Fruit fly (Drosophila melanogaster): ENCODE measurements around the gene Lar.

DNA sequence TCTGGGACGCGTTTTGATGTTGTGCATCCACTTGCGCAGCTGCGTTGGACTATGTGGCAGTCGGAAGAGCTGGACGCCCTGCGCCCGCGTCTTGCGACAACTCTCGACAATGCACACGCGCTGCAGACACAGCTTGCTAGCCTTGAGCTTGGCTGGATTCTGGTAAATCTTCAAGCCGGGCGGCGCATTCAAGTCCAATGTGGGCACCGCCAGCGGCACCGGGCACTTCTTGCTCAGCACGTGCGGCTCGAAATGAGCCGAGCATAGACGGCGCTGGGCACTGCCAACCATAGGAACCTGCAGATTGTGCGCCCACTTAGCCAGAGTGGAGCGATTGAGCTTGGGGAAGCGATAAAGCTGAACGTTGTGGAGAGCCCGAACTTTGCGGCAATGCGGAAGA is 164.1 kb downstream of the Lar start:
- TF ChIP-seq Crg-1 (GFP tag; optimal IDR thresholded peaks at IDR 0.05) (no peak), ovo (GFP tag; optimal IDR thresholded peaks at IDR 0.05) (no peak), CG12768 (GFP tag; optimal IDR thresholded peaks at IDR 0.05) (no peak), Mnt (GFP tag; optimal IDR thresholded peaks at IDR 0.05) (no peak), pad (GFP tag; optimal IDR thresholded peaks at IDR 0.05) (no peak), CG14711 (tag; optimal IDR thresholded peaks at IDR 0.05) (no peak), toe (GFP tag; optimal IDR thresholded peaks at IDR 0.05) (no peak), kay (GFP tag; ENCODE audit: borderline replicate concordance) (no peak), CG33017 (tag; optimal IDR thresholded peaks at IDR 0.05) (no peak), bab1 (GFP tag; optimal IDR thresholded peaks at IDR 0.05) (no peak), cic (GFP tag; optimal IDR thresholded peaks at IDR 0.05) (no peak), tj (GFP tag; optimal IDR thresholded peaks at IDR 0.05) (no peak), Hr96 (GFP tag; optimal IDR thresholded peaks at IDR 0.05) (no peak)

All from whole organism, adult.